Worm (Caenorhabditis elegans): ENCODE results near the gene lipl-6.

DNA sequence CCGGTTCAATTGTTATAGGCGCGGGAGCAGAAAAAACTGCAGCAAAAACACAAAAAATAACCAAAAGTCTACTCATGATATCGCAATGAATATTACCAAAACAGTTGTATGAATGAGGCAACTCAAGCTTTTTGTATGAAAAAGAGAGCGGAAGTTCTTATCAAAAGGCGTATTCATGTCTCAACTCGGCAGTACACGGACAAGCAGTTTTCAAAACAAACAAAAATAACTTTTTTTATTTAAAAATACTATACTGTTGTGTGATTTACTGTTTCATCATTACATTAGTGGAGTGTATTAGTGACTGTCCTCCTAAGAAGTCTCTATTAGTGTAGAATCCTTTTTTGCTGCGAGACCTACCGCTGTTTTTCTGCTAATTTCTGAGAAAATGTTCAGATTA lies 13.3 kb upstream of the lipl-6 start, which contains the start of gene Y57E12B.4:
- TF ChIP-seq mdt-29 (GFP tag; IDR thresholded peaks at IDR 0.05): no peak
- no peak for TF ChIP-seq nhr-237 (tag; optimal IDR thresholded peaks at IDR 0.05)
- TF ChIP-seq lsy-2 (tag; optimal IDR thresholded peaks at IDR 0.05): no peak
- no peak for TF ChIP-seq saeg-2 (GFP tag; IDR thresholded peaks at IDR 0.05)
- TF ChIP-seq ama-1 (optimal IDR thresholded peaks at IDR 0.05): no peak
- TF ChIP-seq aha-1 (tag): no peak
- TF ChIP-seq R02D3.7 (tag; optimal IDR thresholded peaks at IDR 0.05): no peak
- no peak for TF ChIP-seq lin-39 (tag; optimal IDR thresholded peaks at IDR 0.05)
- no peak for TF ChIP-seq ZK546.5 (tag; optimal IDR thresholded peaks at IDR 0.05)
- TF ChIP-seq zfp-3 (GFP tag; conservative IDR thresholded peaks at IDR 0.05): no peak
- no peak for TF ChIP-seq lin-15B (tag; optimal IDR thresholded peaks at IDR 0.05)
- TF ChIP-seq gei-8 (GFP tag; optimal IDR thresholded peaks at IDR 0.05): no peak
- no peak for TF ChIP-seq F49E8.2 (tag; optimal IDR thresholded peaks at IDR 0.05; ENCODE audit: borderline replicate concordance)
